Worm (Caenorhabditis elegans) whole organism, early embryonic: ENCODE results near the gene ttr-1.
A peak's percentile ranks its signal among the peaks of the same experiment; 100 is the strongest.

Source experiments
- B0310.2 ChIP-seq: sonication (generic microtip); optimal IDR thresholded peaks from 2 replicates; lab custom pipeline; 2016; ENCODE audit warnings: mild to moderate bottlenecking, missing genetic modification characterization, missing compliant biosample characterization
- F13C5.2 ChIP-seq: sonication (generic microtip); optimal IDR thresholded peaks from 2 replicates; lab custom pipeline; 2017; ENCODE audit warnings: mild to moderate bottlenecking, missing genetic modification characterization, inconsistent platforms, missing compliant biosample characterization
- aly-1 ChIP-seq: sonication (generic microtip); optimal IDR thresholded peaks from 2 replicates; lab custom pipeline; 2016; ENCODE audit warnings: missing genetic modification characterization, missing compliant biosample characterization
- ama-1 ChIP-seq: fragments of 150-350 bp; optimal IDR thresholded peaks from 2 replicates; lab custom pipeline; 2014
- ceh-13 ChIP-seq: fragments of 200-800 bp; sonication (Bioruptor generic); optimal IDR thresholded peaks from 2 replicates; lab custom pipeline; 2018; ENCODE audit warnings: mild to moderate bottlenecking, missing genetic modification characterization, missing compliant biosample characterization
- ceh-36 ChIP-seq: sonication (generic microtip); optimal IDR thresholded peaks from 2 replicates; lab custom pipeline; 2016; ENCODE audit warnings: missing genetic modification characterization, inconsistent platforms, missing compliant biosample characterization
- ets-7 ChIP-seq: sonication (generic microtip); optimal IDR thresholded peaks from 2 replicates; lab custom pipeline; 2016; ENCODE audit warnings: missing genotype, missing genetic modification characterization, missing compliant biosample characterization
- flt-1 ChIP-seq: fragments of 200-800 bp; sonication (Bioruptor generic); IDR thresholded peaks from 2 replicates; pipeline ENCODE4 v1.3.6; 2022; ENCODE audit warnings: missing genetic modification characterization, missing compliant biosample characterization
- hmbx-1 ChIP-seq: sonication (generic microtip); optimal IDR thresholded peaks from 2 replicates; lab custom pipeline; 2016; ENCODE audit warnings: mild to moderate bottlenecking, missing genetic modification characterization, missing compliant biosample characterization
- hmg-4 ChIP-seq: fragments of 200-800 bp; sonication (Bioruptor generic); optimal IDR thresholded peaks from 2 replicates; lab custom pipeline; 2018; ENCODE audit warnings: mild to moderate bottlenecking, missing genetic modification characterization, missing compliant biosample characterization
- hnd-1 ChIP-seq: sonication (generic microtip); optimal IDR thresholded peaks from 2 replicates; lab custom pipeline; 2016; ENCODE audit warnings: missing genetic modification characterization, missing compliant biosample characterization
- pes-1 ChIP-seq: fragments of 200-800 bp; sonication (Bioruptor generic); IDR thresholded peaks from 2 replicates; pipeline ENCODE4 v1.3.6; 2022; ENCODE audit warnings: missing genetic modification reagents, missing genetic modification characterization, missing compliant biosample characterization
- scrt-1 ChIP-seq: fragments of 200-800 bp; sonication (Bioruptor generic); IDR thresholded peaks from 2 replicates; pipeline ENCODE4 v1.3.6; 2022; ENCODE audit warnings: missing genetic modification characterization, missing compliant biosample characterization
- sea-1 ChIP-seq: fragments of 200-800 bp; sonication (Bioruptor generic); conservative IDR thresholded peaks from 2 replicates; pipeline ENCODE4 v1.3.6; 2022; ENCODE audit warnings: missing genetic modification characterization, missing compliant biosample characterization
- tbx-11 ChIP-seq: fragments of 200-800 bp; sonication (Bioruptor generic); IDR thresholded peaks from 2 replicates; pipeline ENCODE4 v1.3.6; 2022; ENCODE audit warnings: missing genetic modification characterization, missing compliant biosample characterization
- tbx-37 ChIP-seq: fragments of 200-800 bp; sonication (Bioruptor generic); conservative IDR thresholded peaks from 2 replicates; pipeline ENCODE4 v1.3.6; 2022; ENCODE audit warnings: missing genetic modification reagents, missing genetic modification characterization, missing compliant biosample characterization
- tra-4 ChIP-seq: sonication (generic microtip); optimal IDR thresholded peaks from 2 replicates; lab custom pipeline; 2017; ENCODE audit warnings: missing genetic modification characterization, missing compliant biosample characterization

ttr-1 gene

ce11 chrIII:9963447-9963846, 34.6 kb downstream of the ttr-1 start:
- no peak for TF ChIP-seq tbx-11 (GFP tag; lab: Robert Waterston, UW)
- TF ChIP-seq tbx-37 = no peak
- TF ChIP-seq ets-7 (tag; lab: Kevin White, UChicago) = no peak
- no peak for TF ChIP-seq hnd-1 (tag; lab: Kevin White, UChicago)
- no peak for TF ChIP-seq ama-1 (lab: Kevin White, UChicago)
- no peak for TF ChIP-seq aly-1 (tag; lab: Kevin White, UChicago)
- TF ChIP-seq ceh-13 = no peak

DNA sequence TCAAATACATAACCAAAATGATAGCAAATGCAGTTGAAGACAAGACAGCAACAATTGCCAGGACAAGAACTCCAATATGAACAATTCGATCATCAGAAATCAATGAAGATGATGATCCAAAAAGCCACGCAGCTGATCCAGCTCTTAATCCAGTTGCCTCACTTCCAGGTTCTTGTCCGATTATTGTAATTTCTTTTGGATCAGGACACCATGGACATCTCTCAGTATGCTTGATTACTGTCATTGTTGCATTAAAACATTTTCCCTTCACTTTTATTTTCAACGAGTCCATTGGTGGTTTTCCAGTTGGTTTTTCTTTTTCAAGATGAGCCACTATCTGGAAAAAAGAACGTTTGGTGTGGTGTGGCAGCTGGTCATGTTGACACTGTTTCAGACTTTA, 35.5 kb downstream of the ttr-1 start:
- TF ChIP-seq sea-1 (GFP tag; lab: Robert Waterston, UW) (no peak), ets-7 (tag; lab: Kevin White, UChicago) (no peak), ceh-13 (no peak), hmg-4 (GFP tag; lab: Kevin White, UChicago) (no peak), tbx-37 (no peak), ama-1 (lab: Kevin White, UChicago) (no peak), F13C5.2 (no peak), hnd-1 (tag; lab: Kevin White, UChicago) (no peak), aly-1 (tag; lab: Kevin White, UChicago) (no peak), flt-1 (GFP tag; lab: Robert Waterston, UW) (no peak), ceh-36 (no peak), B0310.2 (tag; lab: Kevin White, UChicago) (no peak), pes-1 (GFP tag; lab: Robert Waterston, UW) (no peak), tbx-11 (GFP tag; lab: Robert Waterston, UW) (no peak), scrt-1 (GFP tag; lab: Robert Waterston, UW) (no peak), hmbx-1 (tag; lab: Kevin White, UChicago) (no peak), tra-4 (no peak)

ce11 chrIII:9965444-9965843, 36.6 kb downstream of the ttr-1 start:
- no peak for TF ChIP-seq flt-1 (GFP tag; lab: Robert Waterston, UW)
- no peak for TF ChIP-seq hmbx-1 (tag; lab: Kevin White, UChicago)
- no peak for TF ChIP-seq sea-1 (GFP tag; lab: Robert Waterston, UW)
- TF ChIP-seq ceh-36 = peak; percentile 58
- 0 out of 2 replicates have a peak, but pooled peaks have one; percentile 15 for TF ChIP-seq pes-1 (GFP tag; lab: Robert Waterston, UW)
- no peak for TF ChIP-seq tra-4
- no peak for TF ChIP-seq F13C5.2
- TF ChIP-seq B0310.2 (tag; lab: Kevin White, UChicago) = no peak
- TF ChIP-seq ets-7 (tag; lab: Kevin White, UChicago) = no peak
- TF ChIP-seq scrt-1 (GFP tag; lab: Robert Waterston, UW) = no peak
- no peak for TF ChIP-seq aly-1 (tag; lab: Kevin White, UChicago)
- TF ChIP-seq hmg-4 (GFP tag; lab: Kevin White, UChicago) = no peak
- no peak for TF ChIP-seq hnd-1 (tag; lab: Kevin White, UChicago)
- no peak for TF ChIP-seq ama-1 (lab: Kevin White, UChicago)
- TF ChIP-seq tbx-11 (GFP tag; lab: Robert Waterston, UW) = no peak

DNA sequence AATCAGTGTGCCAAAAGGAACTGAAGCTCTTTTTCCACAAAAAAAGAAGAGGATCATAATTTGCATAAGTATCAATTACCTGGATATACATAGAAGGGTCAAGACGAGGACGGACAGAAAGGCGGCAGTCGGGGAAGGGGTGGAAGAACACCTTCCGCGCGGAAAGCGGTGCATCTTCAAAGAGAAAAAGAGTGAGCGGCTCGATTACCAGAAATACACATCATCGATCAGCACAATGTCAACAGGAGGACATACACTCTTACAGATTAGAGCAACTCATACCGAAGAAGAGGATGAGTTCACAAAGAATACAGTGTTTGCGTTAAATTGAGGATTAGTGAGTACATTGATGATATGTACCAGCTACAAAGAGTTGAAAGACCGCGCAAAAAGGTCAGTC, 40.5 kb downstream of the ttr-1 start:
- TF ChIP-seq hmg-4 (GFP tag; lab: Kevin White, UChicago) (peak; percentile 43), flt-1 (GFP tag; lab: Robert Waterston, UW) (no peak), ama-1 (lab: Kevin White, UChicago) (no peak)

ce11 chrIII:9972192-9972811, 43.4 kb downstream of the ttr-1 start:
- no peak for TF ChIP-seq hmg-4 (GFP tag; lab: Kevin White, UChicago)
- TF ChIP-seq ets-7 (tag; lab: Kevin White, UChicago) = no peak
- no peak for TF ChIP-seq aly-1 (tag; lab: Kevin White, UChicago)
- TF ChIP-seq ama-1 (lab: Kevin White, UChicago) = no peak
- TF ChIP-seq sea-1 (GFP tag; lab: Robert Waterston, UW) = no peak
- TF ChIP-seq tbx-37 = no peak
- TF ChIP-seq tbx-11 (GFP tag; lab: Robert Waterston, UW) = no peak
- TF ChIP-seq F13C5.2 = no peak
- no peak for TF ChIP-seq B0310.2 (tag; lab: Kevin White, UChicago)
- no peak for TF ChIP-seq scrt-1 (GFP tag; lab: Robert Waterston, UW)
- TF ChIP-seq ceh-36 = no peak
- TF ChIP-seq pes-1 (GFP tag; lab: Robert Waterston, UW) = no peak
- no peak for TF ChIP-seq hmbx-1 (tag; lab: Kevin White, UChicago)
- no peak for TF ChIP-seq hnd-1 (tag; lab: Kevin White, UChicago)
- no peak for TF ChIP-seq tra-4
- TF ChIP-seq ceh-13 = no peak
- TF ChIP-seq flt-1 (GFP tag; lab: Robert Waterston, UW) = no peak

DNA sequence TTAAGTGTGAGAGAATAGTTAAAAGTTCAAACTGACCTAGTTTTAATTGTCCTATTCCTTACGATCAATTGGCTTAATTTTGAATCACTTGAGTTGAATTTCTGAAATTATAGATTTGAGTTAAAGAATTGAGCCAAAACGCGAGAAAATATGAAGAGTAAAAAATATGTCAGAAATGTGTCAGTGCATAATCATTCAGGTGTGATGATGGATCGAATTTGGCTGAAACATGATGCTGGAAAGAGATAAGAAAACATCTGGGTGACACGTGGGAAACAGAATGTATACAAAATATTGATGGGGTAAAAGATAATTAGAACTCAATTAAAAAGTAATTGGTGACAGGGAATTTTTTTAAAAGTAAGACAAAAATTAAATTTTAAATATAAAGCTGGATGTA, 44.9 kb downstream of the ttr-1 start, which contains the start of gene R10E12.2:
R10E12.2 (minus strand) TSS at position 101 of the 400 bp plus-strand sequence.
- TF ChIP-seq hmbx-1 (tag; lab: Kevin White, UChicago) = no peak
- no peak for TF ChIP-seq ceh-36
- no peak for TF ChIP-seq ets-7 (tag; lab: Kevin White, UChicago)
- TF ChIP-seq scrt-1 (GFP tag; lab: Robert Waterston, UW) = no peak
- no peak for TF ChIP-seq tra-4
- no peak for TF ChIP-seq ama-1 (lab: Kevin White, UChicago)
- no peak for TF ChIP-seq hmg-4 (GFP tag; lab: Kevin White, UChicago)
- TF ChIP-seq flt-1 (GFP tag; lab: Robert Waterston, UW) = no peak
- TF ChIP-seq sea-1 (GFP tag; lab: Robert Waterston, UW) = no peak
- TF ChIP-seq tbx-37 = no peak
- TF ChIP-seq B0310.2 (tag; lab: Kevin White, UChicago) = no peak
- no peak for TF ChIP-seq aly-1 (tag; lab: Kevin White, UChicago)
- TF ChIP-seq tbx-11 (GFP tag; lab: Robert Waterston, UW) = no peak
